Worm (Caenorhabditis elegans): Measurements from ENCODE around the gene try-10.
"Not testable (repeated sequence)": the region's sequence is repeated elsewhere in the genome, so short reads cannot be mapped to it uniquely, and the experiment has no call there.

Gene try-10

DNA sequence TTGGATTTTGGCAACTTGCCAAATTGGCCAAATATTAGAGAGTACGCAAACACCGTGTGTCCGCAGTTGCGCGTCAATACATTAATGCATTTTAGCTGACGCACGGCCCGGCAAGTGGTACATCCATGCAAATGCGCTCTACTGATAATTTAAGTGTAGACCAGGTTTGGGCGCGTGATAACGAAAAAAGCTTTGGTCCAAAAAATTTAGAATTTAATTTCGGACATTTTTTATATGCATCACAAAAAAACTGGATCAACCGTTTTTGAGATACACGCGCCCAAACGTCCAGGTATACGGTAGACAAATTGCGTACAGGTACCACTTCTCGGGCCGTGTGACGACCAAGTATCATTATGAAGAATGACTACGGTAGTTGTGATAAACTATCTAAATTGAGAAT is 45.1 kb downstream of the try-10 start, which contains the start of gene R186.8:
R186.8 (minus strand) TSS at position 58 of the 403 bp plus-strand sequence.
- TF ChIP-seq zfp-2 (tag; optimal IDR thresholded peaks at IDR 0.05) (peak; percentile 72), F37D6.2 (tag; optimal IDR thresholded peaks at IDR 0.05) (peak; percentile 37), T20F7.1 (GFP tag; optimal IDR thresholded peaks at IDR 0.05) (peak; percentile 92), dmd-9 (GFP tag; IDR thresholded peaks at IDR 0.05) (peak; percentile 81), Y75B8A.6 (GFP tag; IDR thresholded peaks at IDR 0.05) (peak; percentile 45; the same call in 1 of the 2 replicates), lsy-2 (tag; optimal IDR thresholded peaks at IDR 0.05) (peak in 1 of 2 experiments; percentile 93), daf-8 (GFP tag; IDR thresholded peaks at IDR 0.05) (0 out of 2 replicates have a peak, but pooled peaks have one; percentile 35), dve-1 (tag; optimal IDR thresholded peaks at IDR 0.05; ENCODE audit: insufficient read depth) (peak; percentile 53), lin-15B (tag; optimal IDR thresholded peaks at IDR 0.05) (peak; percentile 18), madf-9 (GFP tag; conservative IDR thresholded peaks at IDR 0.05) (peak; percentile 70; the same call in 1 of the 2 replicates), arid-1 (GFP tag; conservative IDR thresholded peaks at IDR 0.05) (peak; percentile 72), madf-5 (GFP tag; IDR thresholded peaks at IDR 0.05) (peak in 1 of 2 experiments; percentile 48; a peak in 1 of 4 replicates), lin-29 (GFP tag; IDR thresholded peaks at IDR 0.05) (peak; percentile 70), mxl-3 (GFP tag; optimal IDR thresholded peaks at IDR 0.05) (peak; percentile 44), ceh-44 (GFP tag; IDR thresholded peaks at IDR 0.05) (peak; percentile 84), aha-1 (tag) (peak; percentile 96), hlh-30 (tag; optimal IDR thresholded peaks at IDR 0.05; ENCODE audit: insufficient read depth) (peak; percentile 43), Y48G9A.11 (GFP tag; IDR thresholded peaks at IDR 0.05) (peak; percentile 52; the same call in 1 of the 2 replicates), dmd-6 (GFP tag; IDR thresholded peaks at IDR 0.05) (peak; percentile 94), nhr-42 (GFP tag; IDR thresholded peaks at IDR 0.05) (peak; percentile 88), hlh-11 (tag; optimal IDR thresholded peaks at IDR 0.05) (peak; percentile 79), ctbp-1 (GFP tag; IDR thresholded peaks at IDR 0.05) (peak; percentile 69; the same call in 1 of the 2 replicates), spr-3 (GFP tag; optimal IDR thresholded peaks at IDR 0.05) (peak; percentile 38), D1046.2 (GFP tag; IDR thresholded peaks at IDR 0.05) (0 out of 2 replicates have a peak, but pooled peaks have one; percentile 41), unc-130 (GFP tag; optimal IDR thresholded peaks at IDR 0.05) (peak; percentile 66), lin-38 (GFP tag; IDR thresholded peaks at IDR 0.05) (peak; percentile 99), T26A8.4 (GFP tag; IDR thresholded peaks at IDR 0.05) (peak; percentile 87; the same call in 1 of the 2 replicates), nhr-11 (tag; optimal IDR thresholded peaks at IDR 0.05) (peak; percentile 37), saeg-2 (GFP tag; IDR thresholded peaks at IDR 0.05) (0 out of 2 replicates have a peak, but pooled peaks have one; percentile 14), mxl-2 (GFP tag; conservative IDR thresholded peaks at IDR 0.05) (peak; percentile 62), zfp-3 (GFP tag; conservative IDR thresholded peaks at IDR 0.05) (peak; percentile 87), spr-1 (tag; optimal IDR thresholded peaks at IDR 0.05) (peak; percentile 47), daf-16 (GFP tag; optimal IDR thresholded peaks at IDR 0.05) (peak in 1 of 2 experiments; percentile 21), daf-16 (tag; optimal IDR thresholded peaks at IDR 0.05) (peak; percentile 35), hmg-1.1 (GFP tag; IDR thresholded peaks at IDR 0.05) (peak; percentile 86), mep-1 (tag; optimal IDR thresholded peaks at IDR 0.05) (peak; percentile 74), lim-7 (GFP tag; IDR thresholded peaks at IDR 0.05) (0 out of 2 replicates have a peak, but pooled peaks have one; percentile 10), pha-4 (GFP tag; IDR thresholded peaks at IDR 0.05) (peak; percentile 77), mes-2 (tag; optimal IDR thresholded peaks at IDR 0.05; ENCODE audit: poor library complexity, severe bottlenecking) (peak; percentile 79), nhr-77 (tag; optimal IDR thresholded peaks at IDR 0.05) (peak; percentile 54), rbr-2 (tag; optimal IDR thresholded peaks at IDR 0.05) (peak; percentile 86), dpl-1 (GFP tag; optimal IDR thresholded peaks at IDR 0.05) (peak; percentile 58), vab-7 (GFP tag; IDR thresholded peaks at IDR 0.05) (peak; percentile 71; the same call in 1 of the 2 replicates), hif-1 (tag; optimal IDR thresholded peaks at IDR 0.05) (peak in 1 of 2 experiments; percentile 56), ceh-20 (GFP tag; IDR thresholded peaks at IDR 0.05) (peak; percentile 82), lin-1 (GFP tag; IDR thresholded peaks at IDR 0.05) (peak; percentile 12; the same call in 1 of the 2 replicates), tra-1 (GFP tag; IDR thresholded peaks at IDR 0.05) (peak; percentile 85), nhr-48 (tag; optimal IDR thresholded peaks at IDR 0.05) (peak; percentile 60)
- TF ChIP-seq pha-4 (tag; optimal IDR thresholded peaks at IDR 0.05): not testable (repeated sequence)
